Fruit fly (Drosophila melanogaster) whole organism, embryonic: ENCODE measurements around the gene CG43901.

Experiments used
- CG10431 ChIP-seq: fragments of 200-800 bp; sonication (Bioruptor generic); optimal IDR thresholded peaks from 3 replicates; lab custom pipeline; 2018; ENCODE audit warnings: missing biosample characterization, mild to moderate bottlenecking, missing genetic modification characterization
- CG11456 ChIP-seq: fragments of 200-800 bp; sonication (Bioruptor generic); IDR thresholded peaks from 3 replicates; pipeline ENCODE4 v1.3.6; 2022; ENCODE audit warnings: missing biosample characterization, missing genetic modification characterization
- CG12104 ChIP-seq: fragments of 200-800 bp; sonication (Bioruptor generic); optimal IDR thresholded peaks from 3 replicates; lab custom pipeline; 2016; ENCODE audit warnings: missing biosample characterization, missing genetic modification characterization
- CG12299 ChIP-seq: fragments of 200-800 bp; sonication (Bioruptor generic); optimal IDR thresholded peaks from 2 replicates; lab custom pipeline; 2018; ENCODE audit warnings: missing biosample characterization, mild to moderate bottlenecking, missing genetic modification characterization
- CG12391 ChIP-seq: fragments of 200-800 bp; sonication (Bioruptor generic); optimal IDR thresholded peaks from 3 replicates; lab custom pipeline; 2018; ENCODE audit warnings: missing biosample characterization, mild to moderate bottlenecking, missing genetic modification characterization, moderate library complexity
- CG17186 ChIP-seq: fragments of 200-800 bp; sonication (Bioruptor generic); optimal IDR thresholded peaks from 3 replicates; lab custom pipeline; 2017; ENCODE audit warnings: missing biosample characterization, missing genetic modification reagents, missing genetic modification characterization
- CG17361 ChIP-seq: fragments of 200-800 bp; sonication (Bioruptor generic); IDR thresholded peaks from 3 replicates; pipeline ENCODE4 v1.3.6; 2022; ENCODE audit warnings: missing biosample characterization, missing genetic modification characterization
- CG18599 ChIP-seq: fragments of 200-800 bp; sonication (Bioruptor generic); optimal IDR thresholded peaks from 3 replicates; lab custom pipeline; 2017; ENCODE audit warnings: missing biosample characterization, missing genetic modification characterization, mild to moderate bottlenecking, moderate library complexity, missing genetic modification reagents
- CG2129 ChIP-seq: fragments of 200-800 bp; sonication (Bioruptor generic); IDR thresholded peaks from 2 replicates; pipeline ENCODE4 v1.3.6; 2022; ENCODE audit warnings: missing biosample characterization, missing genetic modification characterization; ENCODE audit not compliant: partially characterized antibody
- CG3065 ChIP-seq: fragments of 200-800 bp; sonication (Bioruptor generic); optimal IDR thresholded peaks from 2 replicates; lab custom pipeline; 2016; ENCODE audit warnings: missing biosample characterization, missing genetic modification characterization
- CG4360 ChIP-seq: fragments of 200-800 bp; sonication (Bioruptor generic); IDR thresholded peaks from 2 replicates; pipeline ENCODE4 v1.3.6; 2022; ENCODE audit warnings: missing biosample characterization, missing genetic modification characterization
- CG4424 ChIP-seq: fragments of 200-800 bp; sonication (Bioruptor generic); optimal IDR thresholded peaks from 3 replicates; lab custom pipeline; 2016; ENCODE audit warnings: missing biosample characterization, missing genetic modification characterization
- CG4707 ChIP-seq: fragments of 200-800 bp; sonication (Bioruptor generic); optimal IDR thresholded peaks from 2 replicates; lab custom pipeline; 2018; ENCODE audit warnings: missing biosample characterization, mild to moderate bottlenecking, missing genetic modification characterization, moderate library complexity
- CG4820 ChIP-seq: fragments of 200-800 bp; sonication (Bioruptor generic); optimal IDR thresholded peaks from 3 replicates; lab custom pipeline; 2016; ENCODE audit warnings: missing biosample characterization, missing genetic modification characterization
- CG8478 ChIP-seq: fragments of >200 bp; optimal IDR thresholded peaks from 2 replicates; lab custom pipeline; 2018
- CG9817 ChIP-seq: fragments of 200-800 bp; sonication (Bioruptor generic); optimal IDR thresholded peaks from 2 replicates; lab custom pipeline; 2018; ENCODE audit warnings: missing biosample characterization, mild to moderate bottlenecking, missing genetic modification characterization, moderate library complexity
- Doc2 ChIP-seq: fragments of 200-800 bp; sonication (Bioruptor generic); IDR thresholded peaks from 2 replicates; pipeline ENCODE4 v1.3.6; 2022; ENCODE audit warnings: missing biosample characterization, missing genetic modification characterization
- E2f2 ChIP-seq: fragments of 200-800 bp; sonication (Bioruptor generic); IDR thresholded peaks from 2 replicates; pipeline ENCODE4 v1.3.6; 2022; ENCODE audit warnings: missing biosample characterization, missing genetic modification characterization
- Fer1 ChIP-seq: fragments of 200-800 bp; sonication (Bioruptor generic); optimal IDR thresholded peaks from 2 replicates; lab custom pipeline; 2017; ENCODE audit warnings: missing biosample characterization, mild to moderate bottlenecking, missing genetic modification characterization
- Gug ChIP-seq: fragments of 200-800 bp; sonication (Bioruptor generic); IDR thresholded peaks from 4 replicates; pipeline ENCODE4 v1.3.6; 2022; ENCODE audit warnings: missing biosample characterization, missing genetic modification characterization
- Hand ChIP-seq: fragments of 200-800 bp; sonication (Bioruptor generic); optimal IDR thresholded peaks from 2 replicates; lab custom pipeline; 2017; ENCODE audit warnings: mild to moderate bottlenecking, missing biosample characterization, missing genetic modification reagents, missing genetic modification characterization
- Hey ChIP-seq: fragments of 200-800 bp; sonication (Bioruptor generic); optimal IDR thresholded peaks from 3 replicates; lab custom pipeline; 2018; ENCODE audit warnings: missing biosample characterization, mild to moderate bottlenecking, missing genetic modification characterization
- Hmr ChIP-seq: fragments of 200-800 bp; sonication (Bioruptor generic); optimal IDR thresholded peaks from 3 replicates; lab custom pipeline; 2017; ENCODE audit warnings: mild to moderate bottlenecking, missing biosample characterization, missing genetic modification reagents, missing genetic modification characterization
- Hr39 ChIP-seq: fragments of >200 bp; optimal IDR thresholded peaks from 2 replicates; lab custom pipeline; 2017
- Hr78 ChIP-seq, 2 experiments: fragments of 200-800 bp in 1 of 2; fragments of >200 bp in 1 of 2; sonication (Bioruptor generic) in 1 of 2; optimal IDR thresholded peaks; 2 replicates each; lab custom pipeline; 2017 to 2019; ENCODE audit warnings: missing biosample characterization in 2 of 2, missing genetic modification characterization in 2 of 2, mild to moderate bottlenecking in 1 of 2, moderate library complexity in 1 of 2
- Lhr ChIP-seq: fragments of 200-800 bp; sonication (Bioruptor generic); optimal IDR thresholded peaks from 3 replicates; lab custom pipeline; 2017; ENCODE audit warnings: mild to moderate bottlenecking, missing biosample characterization, missing genetic modification reagents, missing genetic modification characterization
- MESR4 ChIP-seq: fragments of 200-800 bp; sonication (Bioruptor generic); optimal IDR thresholded peaks from 2 replicates; lab custom pipeline; 2018; ENCODE audit warnings: missing biosample characterization, mild to moderate bottlenecking, missing genetic modification characterization, moderate library complexity
- Mad ChIP-seq: fragments of 200-800 bp; sonication (Bioruptor generic); optimal IDR thresholded peaks from 2 replicates; lab custom pipeline; 2016; ENCODE audit warnings: missing biosample characterization, missing genetic modification characterization
- Meics ChIP-seq: fragments of 200-800 bp; sonication (Bioruptor generic); optimal IDR thresholded peaks from 2 replicates; lab custom pipeline; 2017; ENCODE audit warnings: missing biosample characterization, mild to moderate bottlenecking, missing genetic modification characterization
- Oli ChIP-seq: fragments of 200-800 bp; sonication (Bioruptor generic); optimal IDR thresholded peaks from 2 replicates; lab custom pipeline; 2018; ENCODE audit warnings: missing biosample characterization, mild to moderate bottlenecking, missing genetic modification characterization, moderate library complexity
- Scr ChIP-seq: fragments of 200-800 bp; sonication (Bioruptor generic); IDR thresholded peaks from 2 replicates; pipeline ENCODE4 v1.3.6; 2022; ENCODE audit warnings: missing biosample characterization, missing genetic modification characterization; ENCODE audit not compliant: partially characterized antibody
- Sry-δ ChIP-seq: fragments of 200-800 bp; sonication (Bioruptor generic); optimal IDR thresholded peaks from 2 replicates; lab custom pipeline; 2016; ENCODE audit warnings: missing biosample characterization, missing genetic modification characterization
- ap ChIP-seq: fragments of 200-800 bp; sonication (Bioruptor generic); IDR thresholded peaks from 2 replicates; pipeline ENCODE4 v1.3.6; 2022; ENCODE audit warnings: missing biosample characterization, missing genetic modification characterization
- az2 ChIP-seq: fragments of 200-800 bp; sonication (Bioruptor generic); optimal IDR thresholded peaks from 3 replicates; lab custom pipeline; 2016; ENCODE audit warnings: missing biosample characterization, missing genetic modification characterization
- br ChIP-seq: fragments of >200 bp; optimal IDR thresholded peaks from 2 replicates; lab custom pipeline; 2017
- chn ChIP-seq: fragments of 200-800 bp; sonication (Bioruptor generic); optimal IDR thresholded peaks from 2 replicates; lab custom pipeline; 2016; ENCODE audit warnings: missing biosample characterization, missing genetic modification characterization
- disco-r ChIP-seq: fragments of 200-800 bp; sonication (Bioruptor generic); optimal IDR thresholded peaks from 2 replicates; lab custom pipeline; 2016; ENCODE audit warnings: missing biosample characterization, missing genetic modification characterization
- dysf ChIP-seq: fragments of 200-800 bp; sonication (Bioruptor generic); IDR thresholded peaks from 3 replicates; pipeline ENCODE4 v1.3.6; 2022; ENCODE audit warnings: missing biosample characterization, missing genetic modification characterization
- fd102C ChIP-seq: fragments of 200-800 bp; sonication (Bioruptor generic); optimal IDR thresholded peaks from 2 replicates; lab custom pipeline; 2018; ENCODE audit warnings: missing biosample characterization, mild to moderate bottlenecking, missing genetic modification characterization, moderate library complexity
- fd3F ChIP-seq: fragments of 200-800 bp; sonication (Bioruptor generic); optimal IDR thresholded peaks from 2 replicates; lab custom pipeline; 2018; ENCODE audit warnings: missing biosample characterization, mild to moderate bottlenecking, missing genetic modification characterization, moderate library complexity
- hbn ChIP-seq: fragments of 200-800 bp; sonication (Bioruptor generic); IDR thresholded peaks from 2 replicates; pipeline ENCODE4 v1.3.6; 2022; ENCODE audit warnings: missing biosample characterization, missing genetic modification characterization; ENCODE audit not compliant: partially characterized antibody
- lab ChIP-seq: fragments of 200-800 bp; sonication (Bioruptor generic); optimal IDR thresholded peaks from 3 replicates; lab custom pipeline; 2017; ENCODE audit warnings: missing biosample characterization, missing genetic modification characterization, mild to moderate bottlenecking, moderate library complexity, missing genetic modification reagents
- nerfin-1 ChIP-seq: fragments of 200-800 bp; sonication (Bioruptor generic); optimal IDR thresholded peaks from 3 replicates; lab custom pipeline; 2019; ENCODE audit warnings: missing biosample characterization, mild to moderate bottlenecking, missing genetic modification characterization, moderate library complexity
- oc ChIP-seq: fragments of 200-800 bp; sonication (Bioruptor generic); optimal IDR thresholded peaks from 2 replicates; lab custom pipeline; 2018; ENCODE audit warnings: missing biosample characterization, mild to moderate bottlenecking, missing genetic modification characterization, moderate library complexity
- onecut ChIP-seq: fragments of 200-800 bp; sonication (Bioruptor generic); IDR thresholded peaks from 2 replicates; pipeline ENCODE4 v1.3.6; 2022; ENCODE audit warnings: missing biosample characterization, missing genetic modification characterization
- pita ChIP-seq: fragments of 200-800 bp; sonication (Bioruptor generic); optimal IDR thresholded peaks from 2 replicates; lab custom pipeline; 2017; ENCODE audit warnings: missing biosample characterization, mild to moderate bottlenecking, missing genetic modification characterization
- pzg ChIP-seq: fragments of 200-800 bp; sonication (Bioruptor generic); optimal IDR thresholded peaks from 3 replicates; lab custom pipeline; 2018; ENCODE audit warnings: missing biosample characterization, mild to moderate bottlenecking, missing genetic modification characterization, moderate library complexity
- slou ChIP-seq: fragments of 200-800 bp; sonication (Bioruptor generic); optimal IDR thresholded peaks from 3 replicates; lab custom pipeline; 2016; ENCODE audit warnings: missing biosample characterization, missing genetic modification characterization
- sob ChIP-seq: fragments of 200-800 bp; sonication (Bioruptor generic); IDR thresholded peaks from 2 replicates; pipeline ENCODE4 v1.3.6; 2022; ENCODE audit warnings: missing biosample characterization, missing genetic modification characterization
- tap ChIP-seq: fragments of 200-800 bp; optimal IDR thresholded peaks from 3 replicates; lab custom pipeline; 2019; ENCODE audit warnings: missing biosample characterization, mild to moderate bottlenecking, missing genetic modification characterization, moderate library complexity
- usp ChIP-seq: fragments of >200 bp; optimal IDR thresholded peaks from 2 replicates; lab custom pipeline; 2017; ENCODE audit warnings: missing biosample characterization, missing genetic modification characterization
- vvl ChIP-seq: fragments of 200-800 bp; sonication (Bioruptor generic); IDR thresholded peaks from 2 replicates; pipeline ENCODE4 v1.3.6; 2022; ENCODE audit warnings: missing biosample characterization, missing genetic modification characterization

CG43901 gene

dm6 chrX:10899232-10899631, 6.3 kb upstream of the CG43901 start, which contains the start of gene CG1582 (continued):
- TF ChIP-seq CG4707 (GFP tag; lab: Kevin White, UChicago) = no peak
- 0 out of 2 replicates have a peak, but pooled peaks have one; percentile 6 for TF ChIP-seq sob (GFP tag; lab: Robert Waterston, UW)
- no peak for TF ChIP-seq onecut
- no peak for TF ChIP-seq Mad (GFP tag; lab: Kevin White, UChicago)
- TF ChIP-seq Meics (GFP tag; lab: Kevin White, UChicago) = no peak
- peak; percentile 91 for TF ChIP-seq CG17186 (GFP tag; lab: Kevin White, UChicago)
- no peak for TF ChIP-seq usp (GFP tag; lab: Kevin White, UChicago)
- TF ChIP-seq CG4820 (GFP tag; lab: Kevin White, UChicago) = peak; percentile 13
- TF ChIP-seq vvl (GFP tag; lab: Robert Waterston, UW) = no peak
- no peak for TF ChIP-seq fd102C (GFP tag; lab: Kevin White, UChicago)
- TF ChIP-seq Hey (tag; lab: Kevin White, UChicago) = no peak
- no peak for TF ChIP-seq tap (tag; lab: Kevin White, UChicago)
- no peak for TF ChIP-seq CG12299 (tag; lab: Kevin White, UChicago)
- TF ChIP-seq Hr39 (lab: Kevin White, UChicago) = no peak
- TF ChIP-seq MESR4 = no peak
- TF ChIP-seq Hand (GFP tag; lab: Kevin White, UChicago) = no peak
- TF ChIP-seq CG10431 = no peak
- TF ChIP-seq Hr78 (GFP tag; optimal IDR thresholded peaks at IDR 0.05; lab: Kevin White, UChicago) = no peak
- no peak for TF ChIP-seq CG4360 (GFP tag; lab: Robert Waterston, UW)
- TF ChIP-seq oc (tag; lab: Kevin White, UChicago) = no peak
- TF ChIP-seq CG12391 (tag; lab: Kevin White, UChicago) = peak; percentile 53
- no peak for TF ChIP-seq br (lab: Kevin White, UChicago)
- TF ChIP-seq CG11456 = no peak
- no peak for TF ChIP-seq CG18599 (GFP tag; lab: Kevin White, UChicago)
- peak; percentile 52 for TF ChIP-seq pzg (GFP tag; lab: Kevin White, UChicago)
- TF ChIP-seq CG4424 (GFP tag; lab: Kevin White, UChicago) = no peak
- peak; percentile 10 for TF ChIP-seq lab (GFP tag; lab: Kevin White, UChicago)
- TF ChIP-seq ap (GFP tag; lab: Robert Waterston, UW) = no peak
- no peak for TF ChIP-seq CG12104 (GFP tag; lab: Kevin White, UChicago)
- peak; percentile 25 for TF ChIP-seq Sry-δ (GFP tag; lab: Kevin White, UChicago)
- TF ChIP-seq fd3F (GFP tag; lab: Kevin White, UChicago) = no peak
- TF ChIP-seq Oli = peak; percentile 14
- no peak for TF ChIP-seq Scr
- TF ChIP-seq nerfin-1 (tag; lab: Kevin White, UChicago) = no peak
- peak; percentile 11 for TF ChIP-seq Lhr
- no peak; the same call in 1 of the 3 replicates for TF ChIP-seq CG17361
- TF ChIP-seq chn (GFP tag; lab: Kevin White, UChicago) = no peak
- no peak for TF ChIP-seq Hmr (GFP tag; lab: Kevin White, UChicago)
- no peak for TF ChIP-seq Doc2
- TF ChIP-seq disco-r (GFP tag; lab: Kevin White, UChicago) = no peak
- TF ChIP-seq Gug (GFP tag; lab: Robert Waterston, UW) = no peak
- TF ChIP-seq dysf (GFP tag; lab: Robert Waterston, UW) = no peak
- peak; percentile 6 for TF ChIP-seq CG9817 (tag; lab: Kevin White, UChicago)
- TF ChIP-seq pita (GFP tag; lab: Kevin White, UChicago) = no peak
- no peak for TF ChIP-seq CG2129
- no peak for TF ChIP-seq az2 (GFP tag; lab: Kevin White, UChicago)
- peak; percentile 50 for TF ChIP-seq Fer1 (GFP tag; lab: Kevin White, UChicago)
- TF ChIP-seq CG3065 (GFP tag; lab: Kevin White, UChicago) = no peak
- TF ChIP-seq slou (GFP tag; lab: Kevin White, UChicago) = no peak
- TF ChIP-seq hbn (GFP tag; lab: Robert Waterston, UW) = no peak
- no peak for TF ChIP-seq CG8478 (lab: Kevin White, UChicago)
- peak; percentile 83 for TF ChIP-seq E2f2 (GFP tag; lab: Robert Waterston, UW)
